Worm (Caenorhabditis elegans): ENCODE data around the gene cest-33.
A peak's percentile ranks its signal among the peaks of the same experiment; 100 is the strongest.

cest-33 gene

ce11 chrV:6349597-6349996 lies 15.9 kb downstream of the cest-33 start:
- TF ChIP-seq rcor-1 (GFP tag; IDR thresholded peaks at IDR 0.05) (no peak), zfh-2 (GFP tag; conservative IDR thresholded peaks at IDR 0.05) (no peak), nfya-2 (GFP tag; IDR thresholded peaks at IDR 0.05) (no peak), F10E7.11 (tag; optimal IDR thresholded peaks at IDR 0.05) (no peak), K11D2.4 (GFP tag; IDR thresholded peaks at IDR 0.05) (no peak), Y67H2A.10 (GFP tag; conservative IDR thresholded peaks at IDR 0.05) (no peak)

ce11 chrV:6348133-6348532 lies 17.3 kb downstream of the cest-33 start:
- TF ChIP-seq ceh-27 (GFP tag; optimal IDR thresholded peaks at IDR 0.05) (peak; percentile 18), ztf-26 (tag; optimal IDR thresholded peaks at IDR 0.05) (no peak), madf-8 (GFP tag; conservative IDR thresholded peaks at IDR 0.05) (no peak), ztf-25 (GFP tag; IDR thresholded peaks at IDR 0.05) (no peak), cebp-1 (GFP tag; IDR thresholded peaks at IDR 0.05) (no peak), cebp-1 (tag; optimal IDR thresholded peaks at IDR 0.05) (peak; percentile 24), nhr-80 (tag; optimal IDR thresholded peaks at IDR 0.05) (peak; percentile 10), ztf-3 (GFP tag; optimal IDR thresholded peaks at IDR 0.05) (no peak), hmg-1.2 (GFP tag; IDR thresholded peaks at IDR 0.05) (0 out of 2 replicates have a peak, but pooled peaks have one; percentile 28)

- TF ChIP-seq Y79H2A.3 (GFP tag; conservative IDR thresholded peaks at IDR 0.05) (no peak), Y67H2A.10 (GFP tag; conservative IDR thresholded peaks at IDR 0.05) (no peak), D2030.7 (GFP tag; IDR thresholded peaks at IDR 0.05) (no peak), B0035.1 (tag; optimal IDR thresholded peaks at IDR 0.05) (no peak), F57C9.4 (tag; optimal IDR thresholded peaks at IDR 0.05) (no peak), ama-1 (optimal IDR thresholded peaks at IDR 0.05) (no peak), ama-1 (GFP tag; optimal IDR thresholded peaks at IDR 0.05) (no peak), B0336.3 (GFP tag; IDR thresholded peaks at IDR 0.05) (no peak), ets-4 (GFP tag; optimal IDR thresholded peaks at IDR 0.05) (peak; percentile 85), lin-40 (tag; optimal IDR thresholded peaks at IDR 0.05) (no peak), efl-1 (GFP tag; optimal IDR thresholded peaks at IDR 0.05) (no peak), ztf-28 (GFP tag; IDR thresholded peaks at IDR 0.05) (no peak), egl-44 (GFP tag; IDR thresholded peaks at IDR 0.05) (0 out of 2 replicates have a peak, but pooled peaks have one; percentile 39), akir-1 (GFP tag; optimal IDR thresholded peaks at IDR 0.05) (no peak), nhr-80 (tag; optimal IDR thresholded peaks at IDR 0.05) (peak; percentile 98), F23B12.7 (tag; optimal IDR thresholded peaks at IDR 0.05; ENCODE audit: insufficient read depth) (no peak), ZK185.1 (tag; optimal IDR thresholded peaks at IDR 0.05; ENCODE audit: poor library complexity, severe bottlenecking) (no peak), die-1 (tag; optimal IDR thresholded peaks at IDR 0.05) (no peak), repo-1 (tag; optimal IDR thresholded peaks at IDR 0.05) (no peak), ceh-40 (GFP tag; IDR thresholded peaks at IDR 0.05) (0 out of 2 replicates have a peak, but pooled peaks have one; percentile 13), xnd-1 (tag; optimal IDR thresholded peaks at IDR 0.05) (no peak), tbp1 (GFP tag; optimal IDR thresholded peaks at IDR 0.05) (peak; percentile 18), pha-4 (tag; optimal IDR thresholded peaks at IDR 0.05) (peak; percentile 2), F10E7.11 (tag; optimal IDR thresholded peaks at IDR 0.05) (no peak), ztf-22 (GFP tag; optimal IDR thresholded peaks at IDR 0.05) (no peak), F52B5.7 (tag; optimal IDR thresholded peaks at IDR 0.05) (no peak), zfh-2 (GFP tag; conservative IDR thresholded peaks at IDR 0.05) (no peak), nhr-90 (tag; optimal IDR thresholded peaks at IDR 0.05) (no peak), Y56A3A.18 (GFP tag; IDR thresholded peaks at IDR 0.05) (no peak), mxl-1 (tag; optimal IDR thresholded peaks at IDR 0.05) (no peak), dox-1 (GFP tag; IDR thresholded peaks at IDR 0.05) (peak; percentile 62), nhr-120 (GFP tag; IDR thresholded peaks at IDR 0.05) (no peak), snpc-3.4 (tag; optimal IDR thresholded peaks at IDR 0.05) (no peak), madf-8 (GFP tag; conservative IDR thresholded peaks at IDR 0.05) (no peak), ekl-4 (GFP tag; IDR thresholded peaks at IDR 0.05) (no peak), cebp-1 (GFP tag; IDR thresholded peaks at IDR 0.05) (no peak), cebp-1 (tag; optimal IDR thresholded peaks at IDR 0.05) (peak; percentile 42), C17E4.6 (GFP tag; IDR thresholded peaks at IDR 0.05) (no peak)
Measured at ce11 chrV:6346906-6347305, 18.6 kb downstream of the cest-33 start.
